Worm (Caenorhabditis elegans) whole organism, late embryonic: ENCODE measurements around the gene fbxa-2.

Experiments
- K02D7.2 ChIP-seq: sonication (generic microtip); optimal IDR thresholded peaks from 2 replicates; lab custom pipeline; 2017; ENCODE audit warnings: mild to moderate bottlenecking, missing genetic modification characterization, missing compliant biosample characterization
- K09A11.1 ChIP-seq: sonication (generic microtip); optimal IDR thresholded peaks from 2 replicates; lab custom pipeline; 2017; ENCODE audit warnings: antibody characterized with exemption, mild to moderate bottlenecking, missing genetic modification characterization, missing compliant biosample characterization; ENCODE audit not compliant: insufficient read depth
- T23F11.4 ChIP-seq: fragments of 200-800 bp; sonication (Bioruptor generic); optimal IDR thresholded peaks from 2 replicates; lab custom pipeline; 2018; ENCODE audit warnings: mild to moderate bottlenecking, missing genetic modification characterization, missing compliant biosample characterization
- Y22D7AL.16 ChIP-seq: sonication (generic microtip); optimal IDR thresholded peaks from 2 replicates; lab custom pipeline; 2016; ENCODE audit warnings: missing genetic modification characterization, missing compliant biosample characterization
- ama-1 ChIP-seq: fragments of 150-350 bp; optimal IDR thresholded peaks from 2 replicates; lab custom pipeline; 2014
- ceh-14 ChIP-seq: sonication (generic microtip); optimal IDR thresholded peaks from 2 replicates; lab custom pipeline; 2016; ENCODE audit warnings: missing genotype, missing genetic modification characterization, missing compliant biosample characterization
- ceh-19 ChIP-seq: fragments of 200-800 bp; sonication (Bioruptor generic); optimal IDR thresholded peaks from 2 replicates; lab custom pipeline; 2018; ENCODE audit warnings: mild to moderate bottlenecking, missing genetic modification characterization, missing compliant biosample characterization
- ceh-31 ChIP-seq: sonication (generic microtip); optimal IDR thresholded peaks from 2 replicates; lab custom pipeline; 2016; ENCODE audit warnings: missing genetic modification characterization, missing compliant biosample characterization
- ceh-34 ChIP-seq: sonication (generic microtip); optimal IDR thresholded peaks from 2 replicates; lab custom pipeline; 2016; ENCODE audit warnings: mild to moderate bottlenecking, missing genetic modification characterization, missing compliant biosample characterization
- ceh-48 ChIP-seq: sonication (generic microtip); optimal IDR thresholded peaks from 2 replicates; lab custom pipeline; 2016; ENCODE audit warnings: missing genetic modification characterization, inconsistent platforms, missing compliant biosample characterization
- ceh-9 ChIP-seq: sonication (generic microtip); optimal IDR thresholded peaks from 2 replicates; lab custom pipeline; 2016; ENCODE audit warnings: mild to moderate bottlenecking, missing genetic modification characterization, inconsistent platforms, missing compliant biosample characterization
- che-1 ChIP-seq: sonication (generic microtip); optimal IDR thresholded peaks from 2 replicates; lab custom pipeline; 2016; ENCODE audit warnings: mild to moderate bottlenecking, missing genetic modification characterization, missing compliant biosample characterization
- dve-1 ChIP-seq: sonication (generic microtip); optimal IDR thresholded peaks from 2 replicates; lab custom pipeline; 2017; ENCODE audit warnings: antibody characterized with exemption, mild to moderate bottlenecking, missing genetic modification characterization, missing compliant biosample characterization
- elt-2 ChIP-seq: sonication (generic microtip); optimal IDR thresholded peaks from 2 replicates; lab custom pipeline; 2016; ENCODE audit warnings: missing genetic modification reagents, missing genetic modification characterization, missing compliant biosample characterization
- elt-4 ChIP-seq: sonication (generic microtip); optimal IDR thresholded peaks from 2 replicates; lab custom pipeline; 2016; ENCODE audit warnings: missing genetic modification characterization, missing compliant biosample characterization
- fkh-6 ChIP-seq: sonication (generic microtip); optimal IDR thresholded peaks from 2 replicates; lab custom pipeline; 2016; ENCODE audit warnings: missing genetic modification characterization, missing compliant biosample characterization
- gmeb-2 ChIP-seq: sonication (generic microtip); optimal IDR thresholded peaks from 2 replicates; lab custom pipeline; 2016; ENCODE audit warnings: missing genetic modification characterization, inconsistent platforms, missing compliant biosample characterization
- hlh-13 ChIP-seq: fragments of 200-800 bp; sonication (Bioruptor generic); optimal IDR thresholded peaks from 2 replicates; lab custom pipeline; 2018; ENCODE audit warnings: mild to moderate bottlenecking, missing genetic modification characterization, missing compliant biosample characterization
- hlh-30 ChIP-seq: sonication (generic microtip); optimal IDR thresholded peaks from 2 replicates; lab custom pipeline; 2017; ENCODE audit warnings: antibody characterized with exemption, missing genetic modification characterization, missing compliant biosample characterization; ENCODE audit not compliant: insufficient read depth
- hlh-6 ChIP-seq: sonication (generic microtip); optimal IDR thresholded peaks from 2 replicates; lab custom pipeline; 2016; ENCODE audit warnings: missing genotype, missing genetic modification characterization, missing compliant biosample characterization
- hlh-8 ChIP-seq: sonication (generic microtip); optimal IDR thresholded peaks from 2 replicates; lab custom pipeline; 2016; ENCODE audit warnings: missing genotype, missing genetic modification characterization, missing compliant biosample characterization
- madf-2 ChIP-seq: sonication (generic microtip); optimal IDR thresholded peaks from 2 replicates; lab custom pipeline; 2017; ENCODE audit warnings: missing genetic modification characterization, missing compliant biosample characterization
- nhr-11 ChIP-seq: fragments of 150-350 bp; optimal IDR thresholded peaks from 2 replicates; lab custom pipeline; 2014; ENCODE audit warnings: missing biosample characterization, missing genetic modification characterization
- nhr-232 ChIP-seq: sonication (generic microtip); optimal IDR thresholded peaks from 2 replicates; lab custom pipeline; 2016; ENCODE audit warnings: missing genetic modification characterization, missing compliant biosample characterization
- pros-1 ChIP-seq: fragments of 150-350 bp; optimal IDR thresholded peaks from 2 replicates; lab custom pipeline; 2014; ENCODE audit warnings: missing biosample characterization, missing genetic modification reagents, missing genetic modification characterization
- ref-2 ChIP-seq: sonication (generic microtip); optimal IDR thresholded peaks from 2 replicates; lab custom pipeline; 2016; ENCODE audit warnings: missing genetic modification characterization, missing compliant biosample characterization
- rnt-1 ChIP-seq: sonication (generic microtip); optimal IDR thresholded peaks from 2 replicates; lab custom pipeline; 2016; ENCODE audit warnings: missing genetic modification characterization, missing compliant biosample characterization
- sdc-2 ChIP-seq: sonication (generic microtip); optimal IDR thresholded peaks from 2 replicates; lab custom pipeline; 2016; ENCODE audit warnings: missing genotype, missing genetic modification characterization, missing compliant biosample characterization
- sox-2 ChIP-seq: fragments of 200-800 bp; sonication (Bioruptor generic); IDR thresholded peaks from 2 replicates; pipeline ENCODE4 v1.3.6; 2022; ENCODE audit warnings: missing genetic modification reagents, missing genetic modification characterization, missing compliant biosample characterization
- syd-9 ChIP-seq: sonication (generic microtip); optimal IDR thresholded peaks from 2 replicates; lab custom pipeline; 2016; ENCODE audit warnings: mild to moderate bottlenecking, missing genetic modification characterization, moderate library complexity, missing compliant biosample characterization
- tbx-7 ChIP-seq: sonication (generic microtip); optimal IDR thresholded peaks from 2 replicates; lab custom pipeline; 2016; ENCODE audit warnings: missing genotype, missing genetic modification characterization, missing compliant biosample characterization
- ttx-3 ChIP-seq: sonication (generic microtip); optimal IDR thresholded peaks from 2 replicates; lab custom pipeline; 2016; ENCODE audit warnings: missing genetic modification reagents, missing genetic modification characterization, missing compliant biosample characterization
- unc-42 ChIP-seq: sonication (generic microtip); optimal IDR thresholded peaks from 2 replicates; lab custom pipeline; 2016; ENCODE audit warnings: missing genotype, missing genetic modification characterization, missing compliant biosample characterization
- unc-55 ChIP-seq: sonication (generic microtip); optimal IDR thresholded peaks from 2 replicates; lab custom pipeline; 2017; ENCODE audit warnings: missing biosample characterization, missing genetic modification reagents, missing genetic modification characterization

fbxa-2 gene

DNA sequence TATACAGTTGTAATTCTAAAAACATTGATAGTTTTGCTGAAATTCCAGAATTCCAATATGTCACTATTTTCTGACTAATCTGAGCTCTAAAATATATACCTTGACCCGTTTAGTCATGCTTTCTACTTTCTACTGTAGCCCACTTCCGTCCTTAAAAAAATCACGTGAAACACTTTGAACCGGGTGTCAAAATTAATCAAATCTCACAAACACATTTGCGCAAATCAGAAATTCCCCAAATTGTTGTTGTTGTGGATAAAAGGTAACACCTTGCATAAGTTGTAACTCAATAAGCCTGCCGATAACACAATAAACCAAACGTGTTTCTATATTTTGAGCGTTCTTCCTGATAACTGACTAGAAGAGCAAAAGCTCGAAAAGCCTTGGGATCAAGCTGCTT, 37.8 kb upstream of the fbxa-2 start, which contains the start of gene srxa-7:
TSS of gene srxa-7 (plus strand) at position 301 of the 400 bp plus-strand sequence.
- TF ChIP-seq ceh-19 (no peak), che-1 (no peak), ceh-14 (tag; lab: Kevin White, UChicago) (no peak), syd-9 (tag; lab: Kevin White, UChicago) (no peak), elt-2 (tag; lab: Kevin White, UChicago) (no peak), elt-4 (tag; lab: Kevin White, UChicago) (no peak), unc-55 (GFP tag; lab: Kevin White, UChicago) (no peak), ceh-34 (no peak), hlh-6 (tag; lab: Kevin White, UChicago) (no peak), ceh-9 (tag; lab: Kevin White, UChicago) (no peak), ceh-31 (tag; lab: Kevin White, UChicago) (no peak), hlh-30 (tag; lab: Kevin White, UChicago) (no peak), madf-2 (tag; lab: Kevin White, UChicago) (no peak), gmeb-2 (tag; lab: Kevin White, UChicago) (no peak), unc-42 (tag; lab: Kevin White, UChicago) (no peak), K09A11.1 (tag; lab: Kevin White, UChicago) (no peak)

DNA sequence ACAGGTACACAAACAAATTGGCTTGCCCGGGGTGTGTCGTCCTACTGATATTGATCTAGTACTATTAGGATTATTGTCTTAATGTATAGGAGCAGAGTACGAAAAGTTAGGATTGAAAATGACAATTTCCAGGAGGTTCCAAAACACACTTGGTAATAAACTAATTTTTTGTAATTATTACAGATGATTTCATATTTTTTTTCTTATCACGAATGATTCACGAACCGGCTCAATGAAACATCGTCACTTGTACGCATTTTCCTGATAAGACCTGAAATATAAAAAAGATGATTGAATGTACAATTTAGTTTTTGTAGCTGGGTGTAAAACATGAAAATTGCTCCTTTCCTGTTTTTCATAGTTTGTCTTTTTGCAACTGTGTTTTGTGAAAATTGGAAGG, 33.0 kb upstream of the fbxa-2 start, which contains the start of the genes C31A11.13 and oac-6:
TSS of gene C31A11.13 (minus strand) at position 113 of the 400 bp plus-strand sequence.
TSS of gene oac-6 (plus strand) at position 279 of the 400 bp plus-strand sequence.
- TF ChIP-seq hlh-8 (tag; lab: Kevin White, UChicago) (no peak), elt-2 (tag; lab: Kevin White, UChicago) (peak; percentile 63), Y22D7AL.16 (tag; lab: Kevin White, UChicago) (no peak)
- TF ChIP-seq, all 69 proteins: peak for 1

DNA sequence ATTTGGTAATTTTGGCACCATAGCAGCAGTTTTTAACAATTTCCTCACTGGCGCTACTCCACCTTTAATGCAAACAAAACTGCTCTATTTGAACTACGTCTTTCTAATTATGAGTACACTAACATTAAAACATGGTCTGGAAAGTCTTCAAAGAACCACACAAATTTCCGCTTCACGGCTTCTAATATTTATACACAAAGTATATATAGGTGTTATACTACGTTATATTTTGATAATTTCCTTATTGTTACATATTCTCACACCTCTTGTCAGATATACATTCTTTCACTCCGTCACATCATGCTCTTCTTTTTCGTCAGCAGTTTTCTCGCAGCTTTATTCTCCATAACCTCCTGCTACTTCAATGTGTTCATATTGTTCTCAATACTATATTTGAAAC, 30.8 kb upstream of the fbxa-2 start, which contains the start of gene srbc-82:
TSS of gene srbc-82 (plus strand) at position 301 of the 400 bp plus-strand sequence.
- no peak for TF ChIP-seq nhr-232 (tag; lab: Kevin White, UChicago)
- TF ChIP-seq, all 69 proteins: peak for 0

DNA sequence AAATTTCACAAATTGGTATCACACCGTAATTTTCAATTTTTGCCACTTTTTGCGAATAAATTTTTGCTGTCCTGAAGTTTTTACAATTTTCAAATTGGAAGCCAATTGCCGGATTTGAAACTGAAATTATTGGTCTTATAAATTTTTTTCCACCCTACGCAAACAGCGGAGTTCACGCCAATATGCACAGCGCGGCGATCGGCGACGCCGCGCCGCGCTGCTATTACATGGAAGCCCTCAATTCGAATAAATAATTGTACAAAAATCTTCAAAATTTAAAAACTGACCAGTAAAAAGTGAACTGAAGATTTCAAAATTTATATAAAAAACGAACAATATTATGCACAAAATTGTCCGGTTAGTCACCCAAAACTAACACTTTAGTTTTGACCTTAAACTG, 30.4 kb upstream of the fbxa-2 start:
- TF ChIP-seq ceh-9 (tag; lab: Kevin White, UChicago) (no peak), K02D7.2 (no peak), pros-1 (tag; lab: Kevin White, UChicago) (no peak), sdc-2 (tag; lab: Kevin White, UChicago) (no peak), sox-2 (GFP tag; lab: Robert Waterston, UW) (no peak), T23F11.4 (GFP tag; lab: Kevin White, UChicago) (no peak), fkh-6 (tag; lab: Kevin White, UChicago) (no peak), hlh-13 (GFP tag; lab: Kevin White, UChicago) (no peak), nhr-11 (tag; lab: Kevin White, UChicago) (no peak), hlh-30 (tag; lab: Kevin White, UChicago) (no peak), madf-2 (tag; lab: Kevin White, UChicago) (no peak), ttx-3 (tag; lab: Kevin White, UChicago) (no peak), tbx-7 (tag; lab: Kevin White, UChicago) (no peak), rnt-1 (no peak), che-1 (no peak), ref-2 (no peak), syd-9 (tag; lab: Kevin White, UChicago) (no peak), dve-1 (tag; lab: Kevin White, UChicago) (no peak)
- TF ChIP-seq, all 69 proteins: peak for 0

DNA sequence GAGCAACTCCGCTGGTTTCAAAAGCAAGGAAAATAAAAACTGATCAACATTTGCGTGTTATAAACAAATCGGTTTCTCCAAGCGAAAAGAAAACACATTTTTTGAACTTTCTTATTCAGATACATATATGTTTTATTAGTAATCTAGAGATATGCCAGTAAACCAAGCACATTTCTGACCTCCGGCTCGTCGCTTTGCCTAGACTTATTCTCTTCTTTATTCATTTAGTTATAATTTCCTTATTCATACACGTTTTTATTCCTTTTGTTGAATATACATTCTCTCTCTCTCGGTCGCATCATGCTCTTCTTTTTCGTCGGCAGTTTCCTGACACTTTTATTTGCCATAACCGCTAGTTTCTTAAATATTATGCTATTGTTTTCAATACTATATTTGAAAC, 29.2 kb upstream of the fbxa-2 start, which contains the start of gene srbc-84:
TSS of gene srbc-84 (plus strand) at position 301 of the 400 bp plus-strand sequence.
- TF ChIP-seq ama-1 (lab: Kevin White, UChicago), result no peak
- TF ChIP-seq nhr-11 (tag; lab: Kevin White, UChicago), result no peak
- no peak for TF ChIP-seq ceh-48 (tag; lab: Kevin White, UChicago)
